Worm (Caenorhabditis elegans) whole organism, L2 larva: ENCODE data around the gene R166.2.

ENCODE experiments used
- zag-1 ChIP-seq: fragments of 150-350 bp; optimal IDR thresholded peaks from 2 replicates; lab custom pipeline; 2014; ENCODE audit warnings: missing biosample characterization, missing genetic modification characterization
- ztf-4 ChIP-seq: fragments of 150-350 bp; optimal IDR thresholded peaks from 2 replicates; lab custom pipeline; 2014; ENCODE audit warnings: missing biosample characterization, missing genetic modification characterization

DNA sequence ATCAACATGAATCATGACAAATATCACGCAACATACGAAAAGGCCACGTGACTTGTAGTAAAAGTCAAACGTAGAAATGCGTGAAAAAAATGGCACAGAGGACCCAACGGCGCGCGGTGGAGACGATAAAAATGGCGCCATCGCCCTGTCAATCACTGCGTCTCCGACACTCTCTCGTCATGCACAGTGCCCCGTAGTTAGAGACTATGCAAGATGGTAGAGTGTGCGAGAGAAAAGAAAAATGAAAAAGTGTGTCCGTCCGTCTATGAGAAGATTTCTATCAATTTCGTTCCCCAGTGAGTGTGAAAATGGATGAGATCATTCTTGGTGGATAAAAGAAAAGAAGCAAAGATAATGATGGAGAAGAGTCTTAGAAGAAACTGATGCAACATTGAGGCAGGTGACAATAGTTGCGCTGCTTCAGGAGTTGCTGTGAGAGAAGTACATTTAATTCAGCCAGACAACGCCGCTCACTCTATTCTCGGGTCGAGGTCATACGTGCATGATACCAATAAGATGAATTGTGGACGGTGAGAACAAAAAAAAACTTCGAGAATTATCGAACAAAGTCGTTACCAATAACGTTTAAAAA is 18.1 kb upstream of the R166.2 start:
- TF ChIP-seq zag-1 (tag; lab: Kevin White, UChicago) (no peak), ztf-4 (tag; lab: Kevin White, UChicago) (peak; percentile 73)
